Worm (Caenorhabditis elegans): ENCODE data around the gene crt-1.

Gene crt-1

ce11 chrV:6138167-6138566, 37.8 kb upstream of the crt-1 start:
- TF ChIP-seq nhr-23 (tag; optimal IDR thresholded peaks at IDR 0.05) (no peak), nhr-77 (tag; optimal IDR thresholded peaks at IDR 0.05) (no peak), ztf-11 (tag; optimal IDR thresholded peaks at IDR 0.05) (no peak), zag-1 (tag; optimal IDR thresholded peaks at IDR 0.05) (no peak), mab-5 (tag; optimal IDR thresholded peaks at IDR 0.05) (no peak), blmp-1 (tag; optimal IDR thresholded peaks at IDR 0.05; ENCODE audit: insufficient read depth) (no peak), lin-11 (tag; optimal IDR thresholded peaks at IDR 0.05) (no peak), lin-39 (tag; optimal IDR thresholded peaks at IDR 0.05) (no peak), lsy-2 (tag; optimal IDR thresholded peaks at IDR 0.05) (no peak), fos-1 (tag; optimal IDR thresholded peaks at IDR 0.05) (no peak), nhr-11 (tag; optimal IDR thresholded peaks at IDR 0.05) (no peak), elt-1 (tag; optimal IDR thresholded peaks at IDR 0.05) (no peak), mbf-1 (tag; optimal IDR thresholded peaks at IDR 0.05) (no peak), ama-1 (optimal IDR thresholded peaks at IDR 0.05) (no peak), peb-1 (tag; optimal IDR thresholded peaks at IDR 0.05) (no peak), nhr-12 (tag; optimal IDR thresholded peaks at IDR 0.05) (no peak), sma-3 (GFP tag; optimal IDR thresholded peaks at IDR 0.05) (no peak), elt-3 (tag; optimal IDR thresholded peaks at IDR 0.05) (no peak)

DNA sequence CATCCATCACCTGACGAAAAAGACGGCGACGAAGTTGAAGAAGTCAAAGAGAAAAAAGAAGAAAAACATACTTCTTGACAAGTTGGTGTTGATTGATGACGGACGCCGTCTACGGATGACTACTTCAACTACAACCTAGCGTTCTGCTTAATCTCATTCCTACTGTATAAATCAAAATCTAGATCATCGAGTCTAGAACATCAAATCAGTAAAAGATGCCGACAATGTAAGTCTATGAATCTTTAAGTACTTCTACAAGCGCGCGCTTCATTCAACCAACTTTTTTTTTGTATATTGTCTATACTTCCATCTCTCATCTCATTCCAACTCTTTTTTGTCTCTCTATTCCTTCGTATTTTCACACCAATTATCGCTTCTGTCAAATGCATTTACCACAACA, 35.1 kb upstream of the crt-1 start:
- TF ChIP-seq mab-5 (tag; optimal IDR thresholded peaks at IDR 0.05) (no peak), sma-3 (GFP tag; optimal IDR thresholded peaks at IDR 0.05) (no peak), zag-1 (tag; optimal IDR thresholded peaks at IDR 0.05) (no peak), blmp-1 (tag; optimal IDR thresholded peaks at IDR 0.05; ENCODE audit: insufficient read depth) (no peak), nhr-6 (tag; optimal IDR thresholded peaks at IDR 0.05) (no peak), lin-39 (tag; optimal IDR thresholded peaks at IDR 0.05) (no peak), ama-1 (optimal IDR thresholded peaks at IDR 0.05) (no peak), unc-39 (tag; optimal IDR thresholded peaks at IDR 0.05) (no peak), nhr-10 (tag; optimal IDR thresholded peaks at IDR 0.05) (no peak), ztf-4 (tag; optimal IDR thresholded peaks at IDR 0.05) (no peak), elt-1 (tag; optimal IDR thresholded peaks at IDR 0.05) (no peak), sma-9 (GFP tag; optimal IDR thresholded peaks at IDR 0.05) (no peak), sma-9 (tag; optimal IDR thresholded peaks at IDR 0.05) (no peak), F13H6.1 (tag; optimal IDR thresholded peaks at IDR 0.05) (no peak), nhr-77 (tag; optimal IDR thresholded peaks at IDR 0.05) (no peak), aly-2 (tag; optimal IDR thresholded peaks at IDR 0.05) (no peak), nhr-11 (tag; optimal IDR thresholded peaks at IDR 0.05) (no peak)

- TF ChIP-seq nhr-12 (tag; optimal IDR thresholded peaks at IDR 0.05), result no peak
- no peak for TF ChIP-seq sma-9 (GFP tag; optimal IDR thresholded peaks at IDR 0.05)
- no peak for TF ChIP-seq sma-9 (tag; optimal IDR thresholded peaks at IDR 0.05)
- TF ChIP-seq lsy-2 (tag; optimal IDR thresholded peaks at IDR 0.05), result no peak
- TF ChIP-seq egl-27 (tag; optimal IDR thresholded peaks at IDR 0.05), result no peak
- TF ChIP-seq sma-3 (GFP tag; optimal IDR thresholded peaks at IDR 0.05), result no peak
- no peak for TF ChIP-seq nhr-25 (tag; optimal IDR thresholded peaks at IDR 0.05)
- TF ChIP-seq dmd-4 (tag; optimal IDR thresholded peaks at IDR 0.05), result no peak
- TF ChIP-seq nhr-129 (tag; optimal IDR thresholded peaks at IDR 0.05), result no peak
- TF ChIP-seq ztf-11 (tag; optimal IDR thresholded peaks at IDR 0.05), result no peak
- TF ChIP-seq lin-11 (tag; optimal IDR thresholded peaks at IDR 0.05), result no peak
- no peak for TF ChIP-seq unc-62 (GFP tag; optimal IDR thresholded peaks at IDR 0.05)
- no peak for TF ChIP-seq nhr-77 (tag; optimal IDR thresholded peaks at IDR 0.05)
- no peak for TF ChIP-seq lin-13 (GFP tag; optimal IDR thresholded peaks at IDR 0.05)
- no peak for TF ChIP-seq nhr-10 (tag; optimal IDR thresholded peaks at IDR 0.05)
- no peak for TF ChIP-seq peb-1 (tag; optimal IDR thresholded peaks at IDR 0.05)
- TF ChIP-seq ztf-1 (GFP tag; conservative IDR thresholded peaks at IDR 0.05), result no peak
- no peak for TF ChIP-seq mbf-1 (tag; optimal IDR thresholded peaks at IDR 0.05)
- TF ChIP-seq zag-1 (tag; optimal IDR thresholded peaks at IDR 0.05), result no peak
- TF ChIP-seq snpc-4 (tag; optimal IDR thresholded peaks at IDR 0.05), result no peak
- no peak for TF ChIP-seq ceh-82 (tag; optimal IDR thresholded peaks at IDR 0.05)
Measured at ce11 chrV:6131100-6131499, 30.8 kb upstream of the crt-1 start, which contains the start of gene exp-2. Gene exp-2, plus strand, starts transcription at chrV:6131400.

- TF ChIP-seq nhr-77 (tag; optimal IDR thresholded peaks at IDR 0.05) (no peak), nhr-21 (tag; optimal IDR thresholded peaks at IDR 0.05) (no peak), lin-13 (GFP tag; optimal IDR thresholded peaks at IDR 0.05) (no peak), ztf-4 (tag; optimal IDR thresholded peaks at IDR 0.05) (no peak)
Measured at ce11 chrV:6128355-6128754, 28.0 kb upstream of the crt-1 start.

Data from whole organism, L2 larva.